Fruit fly (Drosophila melanogaster) Kc167 (cell line): ENCODE results near the gene cbt.

Source experiments
- Myc ChIP-seq: fragments of >200 bp; optimal IDR thresholded peaks from 2 replicates; lab custom pipeline; 2017; ENCODE audit warnings: missing external identifiers
- Sin3A ChIP-seq: fragments of >200 bp; optimal IDR thresholded peaks from 2 replicates; lab custom pipeline; 2018; ENCODE audit warnings: missing external identifiers
- h ChIP-seq: fragments of >200 bp; optimal IDR thresholded peaks from 3 replicates; lab custom pipeline; 2018; ENCODE audit warnings: missing external identifiers
- insv ChIP-seq: fragments of >200 bp; optimal IDR thresholded peaks from 3 replicates; lab custom pipeline; 2018; ENCODE audit warnings: missing external identifiers
- psq ChIP-seq: fragments of >200 bp; optimal IDR thresholded peaks from 2 replicates; lab custom pipeline; 2017; ENCODE audit warnings: missing external identifiers
- ttk ChIP-seq: sonication (Bioruptor generic); optimal IDR thresholded peaks from 2 replicates; lab custom pipeline; 2017; ENCODE audit warnings: missing external identifiers

The cbt gene

dm6 chr2L:440638-441454 is 38.6 kb downstream of the cbt start:
- TF ChIP-seq psq, result no peak

dm6 chr2L:439339-439738 is 40.1 kb downstream of the cbt start:
- no peak for TF ChIP-seq psq
- TF ChIP-seq insv (lab: Kevin White, UChicago), result no peak
- no peak for TF ChIP-seq Myc (lab: Kevin White, UChicago)
- no peak for TF ChIP-seq Sin3A
- no peak for TF ChIP-seq h (lab: Kevin White, UChicago)
- no peak for TF ChIP-seq ttk (lab: Kevin White, UChicago)

dm6 chr2L:437498-437897 is 42.0 kb downstream of the cbt start:
- no peak for TF ChIP-seq h (lab: Kevin White, UChicago)
- TF ChIP-seq psq, result no peak
- TF ChIP-seq ttk (lab: Kevin White, UChicago), result no peak
- no peak for TF ChIP-seq Sin3A
- no peak for TF ChIP-seq insv (lab: Kevin White, UChicago)
- TF ChIP-seq Myc (lab: Kevin White, UChicago), result no peak

dm6 chr2L:435311-435806 is 44.1 kb downstream of the cbt start:
- TF ChIP-seq Sin3A (no peak), Myc (lab: Kevin White, UChicago) (no peak), h (lab: Kevin White, UChicago) (no peak), ttk (lab: Kevin White, UChicago) (no peak), psq (no peak), insv (lab: Kevin White, UChicago) (no peak)

- TF ChIP-seq psq (no peak), Myc (lab: Kevin White, UChicago) (no peak), ttk (lab: Kevin White, UChicago) (no peak), Sin3A (no peak), insv (lab: Kevin White, UChicago) (no peak), h (lab: Kevin White, UChicago) (no peak)
Measured at dm6 chr2L:434439-434838, 45.0 kb downstream of the cbt start.

- no peak for TF ChIP-seq ttk (lab: Kevin White, UChicago)
- TF ChIP-seq Sin3A, result no peak
- no peak for TF ChIP-seq h (lab: Kevin White, UChicago)
- TF ChIP-seq insv (lab: Kevin White, UChicago), result no peak
- TF ChIP-seq Myc (lab: Kevin White, UChicago), result no peak
- no peak for TF ChIP-seq psq
Measured at dm6 chr2L:432119-432518, 47.4 kb downstream of the cbt start.

dm6 chr2L:431629-431984 is 47.9 kb downstream of the cbt start:
- TF ChIP-seq insv (lab: Kevin White, UChicago) (no peak), psq (no peak), Myc (lab: Kevin White, UChicago) (no peak), h (lab: Kevin White, UChicago) (no peak), ttk (lab: Kevin White, UChicago) (no peak)

- TF ChIP-seq insv (lab: Kevin White, UChicago) (no peak), h (lab: Kevin White, UChicago) (no peak), Sin3A (no peak), Myc (lab: Kevin White, UChicago) (no peak), psq (no peak), ttk (lab: Kevin White, UChicago) (no peak)
Measured at dm6 chr2L:430820-431628, 48.5 kb downstream of the cbt start, which contains the start of gene ex. ex (plus strand) TSS chr2L:431227.

dm6 chr2L:429680-430484 is 49.6 kb downstream of the cbt start:
- no peak for TF ChIP-seq psq
- no peak for TF ChIP-seq ttk (lab: Kevin White, UChicago)
- TF ChIP-seq insv (lab: Kevin White, UChicago), result no peak
- TF ChIP-seq Sin3A, result no peak
- TF ChIP-seq h (lab: Kevin White, UChicago), result no peak
- no peak for TF ChIP-seq Myc (lab: Kevin White, UChicago)

- TF ChIP-seq insv (lab: Kevin White, UChicago), result no peak
- TF ChIP-seq Myc (lab: Kevin White, UChicago), result no peak
Measured at dm6 chr2L:428380-428989, 51.0 kb downstream of the cbt start.
